Worm (Caenorhabditis elegans) whole organism, L4/young adult: Measurements from ENCODE around the gene srd-38.
A peak's percentile ranks its signal among the peaks of the same experiment; 100 is the strongest.

ENCODE experiments used
- W03F9.2 ChIP-seq: fragments of 150-350 bp; optimal IDR thresholded peaks from 2 replicates; lab custom pipeline; 2014; ENCODE audit warnings: missing biosample characterization, missing genetic modification characterization
- dao-5 ChIP-seq: sonication (generic microtip); optimal IDR thresholded peaks from 2 replicates; lab custom pipeline; 2016; ENCODE audit warnings: missing genotype, missing genetic modification characterization, moderate library complexity, missing compliant biosample characterization
- him-1 ChIP-seq: sonication (generic microtip); optimal IDR thresholded peaks from 2 replicates; lab custom pipeline; 2016; ENCODE audit warnings: missing genotype, missing genetic modification reagents, missing genetic modification characterization, missing compliant biosample characterization

The srd-38 gene

ce11 chrX:13291506-13291905 lies at the start of gene srd-38:
srd-38 (plus strand) TSS chrX:13291806.
- TF ChIP-seq W03F9.2 (tag; lab: Kevin White, UChicago) (no peak), him-1 (tag; lab: Kevin White, UChicago) (no peak), dao-5 (tag; lab: Kevin White, UChicago) (no peak)

ce11 chrX:13242231-13242630 lies 49.4 kb upstream of the srd-38 start, which contains the start of gene K08H2.5:
K08H2.5 (minus strand) TSS chrX:13242331.
- TF ChIP-seq W03F9.2 (tag; lab: Kevin White, UChicago) (no peak), him-1 (tag; lab: Kevin White, UChicago) (no peak), dao-5 (tag; lab: Kevin White, UChicago) (no peak)

ce11 chrX:13245090-13245489 lies 46.5 kb upstream of the srd-38 start, which contains the start of gene hpl-1:
hpl-1 (plus strand) TSS chrX:13245390.
- TF ChIP-seq W03F9.2 (tag; lab: Kevin White, UChicago): no peak
- TF ChIP-seq dao-5 (tag; lab: Kevin White, UChicago): no peak
- TF ChIP-seq him-1 (tag; lab: Kevin White, UChicago): no peak

ce11 chrX:13246668-13247358 lies 44.8 kb upstream of the srd-38 start:
- TF ChIP-seq W03F9.2 (tag; lab: Kevin White, UChicago) (no peak), him-1 (tag; lab: Kevin White, UChicago) (no peak), dao-5 (tag; lab: Kevin White, UChicago) (no peak)

ce11 chrX:13247614-13248013 lies 44.0 kb upstream of the srd-38 start:
- TF ChIP-seq W03F9.2 (tag; lab: Kevin White, UChicago) (no peak), him-1 (tag; lab: Kevin White, UChicago) (no peak), dao-5 (tag; lab: Kevin White, UChicago) (no peak)

ce11 chrX:13248265-13248664 lies 43.3 kb upstream of the srd-38 start, which contains the start of gene K08H2.7:
K08H2.7 (minus strand) TSS chrX:13248437.
- TF ChIP-seq him-1 (tag; lab: Kevin White, UChicago) (no peak), W03F9.2 (tag; lab: Kevin White, UChicago) (no peak), dao-5 (tag; lab: Kevin White, UChicago) (no peak)

- no peak for TF ChIP-seq dao-5 (tag; lab: Kevin White, UChicago)
- no peak for TF ChIP-seq him-1 (tag; lab: Kevin White, UChicago)
- TF ChIP-seq W03F9.2 (tag; lab: Kevin White, UChicago): no peak
These were observed 42.5 kb upstream of the srd-38 start for ce11 chrX:13249102-13249501.

- TF ChIP-seq him-1 (tag; lab: Kevin White, UChicago): no peak
These were observed 41.4 kb upstream of the srd-38 start for ce11 chrX:13250163-13250562.

ce11 chrX:13251354-13251843 lies 40.2 kb upstream of the srd-38 start:
- TF ChIP-seq him-1 (tag; lab: Kevin White, UChicago): no peak
- TF ChIP-seq W03F9.2 (tag; lab: Kevin White, UChicago): no peak
- no peak for TF ChIP-seq dao-5 (tag; lab: Kevin White, UChicago)

ce11 chrX:13251914-13252434 lies 39.6 kb upstream of the srd-38 start, which contains the start of gene nhr-32:
nhr-32 (plus strand) TSS chrX:13251964.
- TF ChIP-seq him-1 (tag; lab: Kevin White, UChicago): no peak
- TF ChIP-seq dao-5 (tag; lab: Kevin White, UChicago): no peak
- no peak for TF ChIP-seq W03F9.2 (tag; lab: Kevin White, UChicago)

ce11 chrX:13257577-13257976 lies 34.0 kb upstream of the srd-38 start, which contains the start of gene K08H2.10:
K08H2.10 (plus strand) TSS chrX:13257806.
- TF ChIP-seq dao-5 (tag; lab: Kevin White, UChicago) (no peak), W03F9.2 (tag; lab: Kevin White, UChicago) (no peak), him-1 (tag; lab: Kevin White, UChicago) (no peak)

- TF ChIP-seq W03F9.2 (tag; lab: Kevin White, UChicago) (no peak), him-1 (tag; lab: Kevin White, UChicago) (no peak), dao-5 (tag; lab: Kevin White, UChicago) (no peak)
These were observed 29.4 kb upstream of the srd-38 start, which contains the start of gene K09A11.1 for ce11 chrX:13262195-13262594. K09A11.1 (plus strand) TSS chrX:13262495.

ce11 chrX:13264550-13264949 lies 27.1 kb upstream of the srd-38 start:
- TF ChIP-seq W03F9.2 (tag; lab: Kevin White, UChicago): no peak
- TF ChIP-seq him-1 (tag; lab: Kevin White, UChicago): peak; percentile 68
- peak; percentile 77 for TF ChIP-seq dao-5 (tag; lab: Kevin White, UChicago)
